Worm (Caenorhabditis elegans) whole organism, L4 larva: ENCODE results near the gene fmo-2.

ENCODE experiments used
- D1046.2 ChIP-seq: fragments of 200-800 bp; sonication (Bioruptor generic); IDR thresholded peaks from 2 replicates; pipeline ENCODE4 v1.3.6; 2022; ENCODE audit warnings: missing genetic modification characterization, missing compliant biosample characterization
- T20F7.1 ChIP-seq: fragments of 200-800 bp; sonication (Bioruptor generic); optimal IDR thresholded peaks from 2 replicates; lab custom pipeline; 2018; ENCODE audit warnings: mild to moderate bottlenecking, missing genetic modification characterization, missing compliant biosample characterization
- ZK546.5 ChIP-seq, 2 experiments: sonication (generic microtip); optimal IDR thresholded peaks; 2 replicates each; lab custom pipeline; 2017; ENCODE audit warnings: missing biosample characterization in 2 of 2, missing genetic modification characterization in 2 of 2
- ama-1 ChIP-seq: fragments of 150-350 bp; optimal IDR thresholded peaks from 2 replicates; lab custom pipeline; 2014; ENCODE audit warnings: inconsistent platforms, mixed read lengths
- dmd-6 ChIP-seq: fragments of 200-800 bp; sonication (Bioruptor generic); IDR thresholded peaks from 2 replicates; pipeline ENCODE4 v1.3.6; 2022; ENCODE audit warnings: missing genetic modification reagents, missing genetic modification characterization, missing compliant biosample characterization
- fkh-10 ChIP-seq: fragments of 150-350 bp; optimal IDR thresholded peaks from 2 replicates; lab custom pipeline; 2014; ENCODE audit warnings: missing biosample characterization, missing genetic modification reagents, missing genetic modification characterization
- nhr-10 ChIP-seq: fragments of 150-350 bp; optimal IDR thresholded peaks from 2 replicates; lab custom pipeline; 2014; ENCODE audit warnings: missing biosample characterization, missing genetic modification characterization
- nhr-11 ChIP-seq: fragments of 150-350 bp; optimal IDR thresholded peaks from 2 replicates; lab custom pipeline; 2014; ENCODE audit warnings: missing biosample characterization, missing genetic modification characterization
- nhr-28 ChIP-seq: fragments of 150-350 bp; optimal IDR thresholded peaks from 2 replicates; lab custom pipeline; 2014; ENCODE audit warnings: missing biosample characterization, missing genetic modification characterization
- unc-39 ChIP-seq: sonication (generic microtip); optimal IDR thresholded peaks from 2 replicates; lab custom pipeline; 2017; ENCODE audit warnings: missing biosample characterization, missing genetic modification characterization
- ztf-7 ChIP-seq: fragments of 150-350 bp; optimal IDR thresholded peaks from 2 replicates; lab custom pipeline; 2014; ENCODE audit warnings: missing biosample characterization, missing genetic modification characterization

DNA sequence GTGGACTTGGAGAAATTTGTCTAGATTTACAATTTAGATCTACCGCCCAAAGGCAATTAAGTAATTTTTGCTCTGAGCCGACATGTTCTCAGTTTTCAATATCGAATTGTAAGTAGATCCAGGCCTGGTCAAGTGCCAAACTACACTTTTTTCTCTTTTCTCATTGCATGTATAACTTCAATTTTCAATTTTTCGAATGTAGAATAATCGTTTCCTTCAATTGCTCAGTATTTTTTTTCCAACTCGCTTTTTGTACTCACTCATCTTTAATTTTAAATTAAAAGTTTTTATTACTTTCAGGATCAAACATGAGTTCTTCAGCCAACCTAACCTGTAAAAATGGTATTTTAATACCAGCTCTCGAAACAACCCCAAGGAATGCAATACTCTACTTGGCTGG is 34.0 kb downstream of the fmo-2 start, which contains the start of gene ncx-3:
- TF ChIP-seq ama-1 (lab: Kevin White, UChicago) (no peak), nhr-28 (no peak), fkh-10 (GFP tag; lab: Kevin White, UChicago) (no peak), ZK546.5 (tag; optimal IDR thresholded peaks at IDR 0.05; lab: Kevin White, UChicago) (no peak), unc-39 (tag; lab: Kevin White, UChicago) (no peak), nhr-10 (tag; lab: Kevin White, UChicago) (no peak), dmd-6 (GFP tag; lab: Robert Waterston, UW) (no peak), T20F7.1 (GFP tag; lab: Kevin White, UChicago) (no peak), D1046.2 (no peak), nhr-11 (tag; lab: Kevin White, UChicago) (no peak), ztf-7 (tag; lab: Kevin White, UChicago) (no peak)
